ENCODE assay signal across 2 fruit fly cellular contexts in genomic region chr3R:12701994-12702494, dm6.
A peak's percentile ranks its signal among the peaks of the same experiment; 100 is the strongest.
TF ChIP-seq lines count a peak whose summit lies in the region.

No protein-coding gene starts in this region.

- TF ChIP-seq CTCF in whole organism, embryonic (GFP tag; optimal IDR thresholded peaks at IDR 0.05; lab: Kevin White, UChicago), result no peak

TF ChIP-seq in whole organism, embryonic, 481 proteins besides CTCF, POLR2A, EP300 and RAD21:
- TF ChIP-seq sisA (GFP tag; IDR thresholded peaks at IDR 0.05; lab: Robert Waterston, UW) (no peak), grn (GFP tag; optimal IDR thresholded peaks at IDR 0.05; lab: Kevin White, UChicago) (peak; percentile 42), CG32767 (GFP tag; IDR thresholded peaks at IDR 0.05; lab: Robert Waterston, UW) (peak; percentile 55; the same call in 1 of the 2 replicates), sd (tag; optimal IDR thresholded peaks at IDR 0.05; lab: Kevin White, UChicago) (peak; percentile 94), D (optimal IDR thresholded peaks at IDR 0.05; lab: Kevin White, UChicago) (no peak), D (GFP tag; optimal IDR thresholded peaks at IDR 0.05; lab: Kevin White, UChicago) (no peak), Hr78 (GFP tag; optimal IDR thresholded peaks at IDR 0.05; lab: Kevin White, UChicago) (peak in 1 of 2 experiments; percentile 35), Ets65A (GFP tag; lab: Kevin White, UChicago) (no peak), CG2199 (GFP tag; IDR thresholded peaks at IDR 0.05; lab: Robert Waterston, UW) (peak; percentile 82), chinmo (GFP tag; IDR thresholded peaks at IDR 0.05; lab: Robert Waterston, UW; ENCODE audit: partially characterized antibody) (0 out of 4 replicates have a peak, but pooled peaks have one; percentile 43)
TF ChIP-seq in whole organism, embryonic: peak in this region for 6.

TF ChIP-seq in whole organism, prepupa, 60 proteins besides CTCF, POLR2A, EP300 and RAD21:
- TF ChIP-seq Eip75B (GFP tag; optimal IDR thresholded peaks at IDR 0.05; lab: Kevin White, UChicago), result no peak
- peak; percentile 63 for TF ChIP-seq vri (GFP tag; optimal IDR thresholded peaks at IDR 0.05; lab: Kevin White, UChicago)
